Fruit fly (Drosophila melanogaster): ENCODE measurements around the gene CG1750.

CG1750 gene

DNA sequence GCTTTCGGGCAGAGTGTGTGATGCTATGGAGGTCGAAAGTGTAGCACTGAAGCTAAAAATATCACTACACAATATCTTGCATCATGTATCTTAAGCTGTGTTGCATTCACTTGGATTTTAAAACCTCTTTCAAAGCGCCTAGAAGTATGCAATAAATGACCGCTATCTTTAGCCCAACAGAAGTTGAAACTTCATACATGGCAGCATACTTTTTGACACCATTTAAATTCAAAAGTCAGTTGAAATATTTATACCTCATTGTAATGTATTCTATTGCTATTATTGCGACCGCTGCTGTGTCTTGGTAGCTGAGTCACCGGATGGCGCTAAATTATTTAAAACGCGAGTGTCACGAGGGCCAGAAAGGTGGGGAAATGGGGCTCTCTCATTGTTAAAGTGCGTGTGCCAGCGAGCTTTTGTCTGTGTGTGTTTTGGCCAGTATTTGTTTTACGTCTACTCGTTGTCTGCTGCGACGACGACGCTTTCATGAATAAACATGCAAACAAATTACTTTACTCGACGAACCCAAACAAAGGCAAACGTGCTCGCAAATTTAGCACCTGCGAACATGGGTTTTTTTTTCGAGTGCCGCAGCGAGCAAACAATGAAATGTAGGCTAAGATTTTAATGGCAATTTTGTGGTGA, 16.2 kb upstream of the CG1750 start (continued):
- TF ChIP-seq knrl (GFP tag; IDR thresholded peaks at IDR 0.05; ENCODE audit: partially characterized antibody) (no peak), p53 (GFP tag; optimal IDR thresholded peaks at IDR 0.05) (peak; percentile 32), Xbp1 (GFP tag; optimal IDR thresholded peaks at IDR 0.05) (no peak), dmrt99B (tag; optimal IDR thresholded peaks at IDR 0.05) (peak; percentile 21), kay (GFP tag; optimal IDR thresholded peaks at IDR 0.05) (peak; percentile 26), Hsf (GFP tag; optimal IDR thresholded peaks at IDR 0.05) (no peak), Hr78 (GFP tag; optimal IDR thresholded peaks at IDR 0.05) (no peak), CG11504 (tag; optimal IDR thresholded peaks at IDR 0.05) (peak; percentile 23), mam (GFP tag; optimal IDR thresholded peaks at IDR 0.05) (no peak), lola (GFP tag; optimal IDR thresholded peaks at IDR 0.05) (no peak), ATbp (GFP tag; optimal IDR thresholded peaks at IDR 0.05) (peak; percentile 36), pan (optimal IDR thresholded peaks at IDR 0.05) (no peak), pan (GFP tag; optimal IDR thresholded peaks at IDR 0.05 in 1 of 2, IDR thresholded peaks at IDR 0.05 in 1 of 2) (peak in 1 of 2 experiments; percentile 8), CG6254 (GFP tag; optimal IDR thresholded peaks at IDR 0.05) (no peak), CG15479 (GFP tag; optimal IDR thresholded peaks at IDR 0.05) (no peak), tll (GFP tag; optimal IDR thresholded peaks at IDR 0.05) (no peak), CG2889 (GFP tag; IDR thresholded peaks at IDR 0.05) (no peak), CG18599 (GFP tag; optimal IDR thresholded peaks at IDR 0.05) (peak; percentile 12), cas (GFP tag; IDR thresholded peaks at IDR 0.05) (no peak), CTCF (GFP tag; optimal IDR thresholded peaks at IDR 0.05) (peak; percentile 6), CG3065 (GFP tag; optimal IDR thresholded peaks at IDR 0.05) (no peak), CG31441 (GFP tag; IDR thresholded peaks at IDR 0.05) (no peak), Hmr (GFP tag; optimal IDR thresholded peaks at IDR 0.05) (peak; percentile 28), CG8290 (GFP tag; optimal IDR thresholded peaks at IDR 0.05) (peak; percentile 83), CG8290 (tag; optimal IDR thresholded peaks at IDR 0.05) (peak in 1 of 2 experiments; percentile 72), Fer1 (GFP tag; optimal IDR thresholded peaks at IDR 0.05) (peak; percentile 1), CG7357 (GFP tag; IDR thresholded peaks at IDR 0.05) (0 out of 3 replicates have a peak, but pooled peaks have one; percentile 13), CG4328 (GFP tag; optimal IDR thresholded peaks at IDR 0.05) (no peak), E2f2 (GFP tag; IDR thresholded peaks at IDR 0.05) (peak; percentile 7; the same call in 1 of the 2 replicates), esg (GFP tag; conservative IDR thresholded peaks at IDR 0.05) (0 out of 2 replicates have a peak, but pooled peaks have one; percentile 10), CG15514 (GFP tag; optimal IDR thresholded peaks at IDR 0.05) (peak; percentile 6), CG7839 (tag; optimal IDR thresholded peaks at IDR 0.05) (peak; percentile 6), bab2 (GFP tag; optimal IDR thresholded peaks at IDR 0.05) (peak; percentile 14), jigr1 (GFP tag; IDR thresholded peaks at IDR 0.05) (no peak), Hr51 (GFP tag; optimal IDR thresholded peaks at IDR 0.05) (peak in 1 of 2 experiments; percentile 34), CG17612 (GFP tag; IDR thresholded peaks at IDR 0.05) (peak; percentile 80), h (optimal IDR thresholded peaks at IDR 0.05) (no peak), hkb (optimal IDR thresholded peaks at IDR 0.05) (no peak), hkb (GFP tag; IDR thresholded peaks at IDR 0.05) (0 out of 2 replicates have a peak, but pooled peaks have one; percentile 20), zfh1 (GFP tag; IDR thresholded peaks at IDR 0.05) (no peak), gcm (GFP tag; optimal IDR thresholded peaks at IDR 0.05) (no peak)

DNA sequence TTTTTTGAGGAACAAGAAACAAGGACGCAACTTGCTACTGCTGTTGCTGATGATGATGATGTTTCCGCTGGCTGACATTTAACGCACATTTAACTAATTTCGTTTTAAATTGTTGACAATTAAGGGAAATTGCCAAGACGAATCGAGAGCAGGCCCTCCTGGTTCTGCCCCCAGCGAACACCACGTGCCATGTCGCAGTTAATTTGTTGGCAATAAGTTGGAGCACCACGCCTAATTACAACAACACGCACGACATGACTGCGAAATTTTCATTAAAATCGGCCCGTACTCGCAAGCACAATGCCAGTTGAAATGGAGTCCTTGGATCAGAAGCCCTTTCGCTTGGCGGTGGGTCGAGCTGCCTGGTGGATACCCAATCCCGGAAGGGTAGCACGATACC, 10.7 kb upstream of the CG1750 start, which contains the start of gene ppk24:
ppk24 (plus strand) TSS at position 301 of the 400 bp plus-strand sequence.
- TF ChIP-seq Six4 (GFP tag; optimal IDR thresholded peaks at IDR 0.05) = no peak
- TF ChIP-seq Med (GFP tag) = peak; percentile 17

Measured in whole organism, embryonic.